Worm (Caenorhabditis elegans): Measurements from ENCODE around the gene Y1B5A.1.

ce11 chrX:7112589-7112988, 27.4 kb downstream of the Y1B5A.1 start, which contains the start of gene C36B7.1:
- TF ChIP-seq skn-1 (tag; optimal IDR thresholded peaks at IDR 0.05) (no peak), elt-3 (tag; optimal IDR thresholded peaks at IDR 0.05) (no peak), unc-62 (GFP tag; optimal IDR thresholded peaks at IDR 0.05) (no peak)

Data from whole organism, L3 larva.